Fruit fly (Drosophila melanogaster) whole organism, wandering third instar larva: ENCODE measurements around the gene Arl4.

ENCODE experiments used
- Dfd ChIP-seq: fragments of >200 bp; optimal IDR thresholded peaks from 2 replicates; lab custom pipeline; 2017; ENCODE audit warnings: missing biosample characterization, missing genetic modification characterization
- Myc ChIP-seq: fragments of >200 bp; optimal IDR thresholded peaks from 2 replicates; lab custom pipeline; 2017
- N ChIP-seq: fragments of >200 bp; optimal IDR thresholded peaks from 2 replicates; lab custom pipeline; 2018; ENCODE audit warnings: missing biosample characterization, missing external identifiers, missing genetic modification characterization
- dl ChIP-seq, 2 experiments: fragments of 175-275, 200-275 bp in 1 of 2; fragments of 200-275 bp in 1 of 2; sonication (Bioruptor generic); optimal IDR thresholded peaks; lab custom pipeline; 2018; ENCODE audit warnings: mild to moderate bottlenecking in 2 of 2, missing biosample characterization in 2 of 2, missing genetic modification characterization in 2 of 2, moderate library complexity in 2 of 2; ENCODE audit not compliant: partially characterized antibody in 2 of 2, insufficient read depth in 1 of 2
- lola ChIP-seq: fragments of >200 bp; optimal IDR thresholded peaks from 2 replicates; lab custom pipeline; 2017; ENCODE audit warnings: missing biosample characterization, missing genetic modification characterization
- usp ChIP-seq: fragments of >200 bp; optimal IDR thresholded peaks from 2 replicates; lab custom pipeline; 2017; ENCODE audit warnings: missing biosample characterization, missing genetic modification characterization

DNA sequence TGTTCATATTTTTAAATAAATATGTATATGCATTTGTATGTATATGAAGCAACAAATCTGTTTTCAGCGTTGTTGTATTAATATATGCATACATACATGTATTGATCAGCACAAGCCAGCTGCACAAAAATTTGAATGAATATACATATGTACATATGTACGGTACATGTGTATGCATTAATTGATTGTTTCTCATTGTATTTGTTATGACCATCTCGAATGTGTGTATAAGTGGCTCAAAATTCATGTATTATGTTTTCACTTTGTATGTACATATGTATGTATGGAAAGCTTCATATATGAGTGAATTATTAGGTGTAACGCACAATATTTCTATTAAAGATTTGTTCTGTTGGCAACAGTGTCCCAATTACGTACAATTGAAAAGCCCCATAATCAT lies 43.2 kb downstream of the Arl4 start:
- TF ChIP-seq usp = no peak
- TF ChIP-seq Dfd (GFP tag; lab: Kevin White, UChicago) = no peak
- TF ChIP-seq dl (GFP tag; optimal IDR thresholded peaks at IDR 0.05; lab: Kevin White, UChicago; ENCODE audit: insufficient read depth in 1 of 2, partially characterized antibody in 2 of 2) = no peak
- TF ChIP-seq lola (GFP tag; lab: Kevin White, UChicago) = no peak
- no peak for TF ChIP-seq Myc (lab: Kevin White, UChicago)
- no peak for TF ChIP-seq N
